Fruit fly (Drosophila melanogaster) Kc167 (cell line): ENCODE measurements around the gene CG7458.

Source experiments
- Myc ChIP-seq: fragments of >200 bp; optimal IDR thresholded peaks from 2 replicates; lab custom pipeline; 2017; ENCODE audit warnings: missing external identifiers
- Sin3A ChIP-seq: fragments of >200 bp; optimal IDR thresholded peaks from 2 replicates; lab custom pipeline; 2018; ENCODE audit warnings: missing external identifiers
- h ChIP-seq: fragments of >200 bp; optimal IDR thresholded peaks from 3 replicates; lab custom pipeline; 2018; ENCODE audit warnings: missing external identifiers
- insv ChIP-seq: fragments of >200 bp; optimal IDR thresholded peaks from 3 replicates; lab custom pipeline; 2018; ENCODE audit warnings: missing external identifiers
- psq ChIP-seq: fragments of >200 bp; optimal IDR thresholded peaks from 2 replicates; lab custom pipeline; 2017; ENCODE audit warnings: missing external identifiers
- ttk ChIP-seq: sonication (Bioruptor generic); optimal IDR thresholded peaks from 2 replicates; lab custom pipeline; 2017; ENCODE audit warnings: missing external identifiers

dm6 chr3L:21984910-21985309 is 30.0 kb downstream of the CG7458 start, which contains the start of gene Act79B:
- no peak for TF ChIP-seq insv
- no peak for TF ChIP-seq ttk (lab: Kevin White, UChicago)
- TF ChIP-seq h (lab: Kevin White, UChicago): no peak
- no peak for TF ChIP-seq Sin3A (lab: Kevin White, UChicago)
- TF ChIP-seq Myc: no peak
- no peak for TF ChIP-seq psq
